Worm (Caenorhabditis elegans): ENCODE measurements around the gene Y81B9A.4.
A peak's percentile ranks its signal among the peaks of the same experiment; 100 is the strongest.

Y81B9A.4 gene

DNA sequence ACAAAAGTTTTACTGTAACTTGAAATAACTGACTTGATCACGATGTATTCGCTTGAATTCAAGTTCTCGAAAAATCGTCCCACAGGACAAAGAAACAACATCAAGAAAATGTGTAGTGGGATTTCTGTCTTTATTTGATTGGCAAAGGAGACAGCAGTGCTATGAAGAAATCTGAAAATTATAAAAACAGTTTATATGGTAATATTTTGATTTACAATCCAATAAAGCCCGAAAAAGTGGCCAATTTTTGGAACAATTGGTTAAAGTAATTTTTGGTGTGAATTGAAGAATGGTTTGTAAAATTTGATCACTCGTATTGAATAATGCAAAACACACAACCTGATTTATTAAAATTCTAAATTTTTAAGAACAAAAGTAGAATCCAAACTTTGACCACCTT is at the start of gene Y81B9A.4:
Gene Y81B9A.4, minus strand, starts transcription at position 101 of the 400 bp plus-strand sequence.
- no peak for TF ChIP-seq pes-1 (GFP tag; IDR thresholded peaks at IDR 0.05)
- TF ChIP-seq ama-1 (optimal IDR thresholded peaks at IDR 0.05): no peak
- TF ChIP-seq flt-1 (GFP tag; IDR thresholded peaks at IDR 0.05): no peak
- no peak for TF ChIP-seq tra-4 (tag; optimal IDR thresholded peaks at IDR 0.05)
- no peak for TF ChIP-seq B0310.2 (tag; optimal IDR thresholded peaks at IDR 0.05)
- TF ChIP-seq tbx-11 (GFP tag; IDR thresholded peaks at IDR 0.05): no peak
- no peak for TF ChIP-seq ceh-13 (GFP tag; optimal IDR thresholded peaks at IDR 0.05)
- TF ChIP-seq aly-1 (tag; optimal IDR thresholded peaks at IDR 0.05): no peak
- TF ChIP-seq ets-7 (tag; optimal IDR thresholded peaks at IDR 0.05): no peak
- no peak for TF ChIP-seq ceh-36 (tag; optimal IDR thresholded peaks at IDR 0.05)
- no peak for TF ChIP-seq sea-1 (GFP tag; conservative IDR thresholded peaks at IDR 0.05)
- no peak for TF ChIP-seq tbx-37 (GFP tag; conservative IDR thresholded peaks at IDR 0.05)
- no peak for TF ChIP-seq F13C5.2 (tag; optimal IDR thresholded peaks at IDR 0.05)
- TF ChIP-seq hnd-1 (tag; optimal IDR thresholded peaks at IDR 0.05): no peak
- no peak for TF ChIP-seq hmg-4 (GFP tag; optimal IDR thresholded peaks at IDR 0.05)

DNA sequence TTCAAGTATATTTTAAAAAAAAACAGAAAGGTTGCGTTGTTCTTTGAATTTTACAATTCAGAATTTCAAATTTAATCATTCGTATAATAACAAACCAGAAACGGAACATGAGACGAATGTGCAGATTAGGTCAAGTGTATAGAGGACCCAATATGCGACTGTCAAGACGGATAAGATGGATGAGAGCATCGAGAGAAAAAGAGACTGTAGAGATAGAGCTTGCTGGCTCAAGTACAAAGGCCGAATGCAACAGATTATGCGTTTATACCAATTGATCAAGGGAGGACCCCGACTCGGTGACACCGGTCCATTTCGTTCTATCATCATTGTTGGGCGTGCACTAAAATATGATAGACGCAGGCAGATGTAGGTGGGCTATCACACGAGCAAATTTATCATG is 49.6 kb upstream of the Y81B9A.4 start:
- TF ChIP-seq tbx-11 (GFP tag; IDR thresholded peaks at IDR 0.05) (no peak), hnd-1 (tag; optimal IDR thresholded peaks at IDR 0.05) (no peak), F13C5.2 (tag; optimal IDR thresholded peaks at IDR 0.05) (no peak), hmbx-1 (tag; optimal IDR thresholded peaks at IDR 0.05) (no peak), tra-4 (tag; optimal IDR thresholded peaks at IDR 0.05) (no peak)

DNA sequence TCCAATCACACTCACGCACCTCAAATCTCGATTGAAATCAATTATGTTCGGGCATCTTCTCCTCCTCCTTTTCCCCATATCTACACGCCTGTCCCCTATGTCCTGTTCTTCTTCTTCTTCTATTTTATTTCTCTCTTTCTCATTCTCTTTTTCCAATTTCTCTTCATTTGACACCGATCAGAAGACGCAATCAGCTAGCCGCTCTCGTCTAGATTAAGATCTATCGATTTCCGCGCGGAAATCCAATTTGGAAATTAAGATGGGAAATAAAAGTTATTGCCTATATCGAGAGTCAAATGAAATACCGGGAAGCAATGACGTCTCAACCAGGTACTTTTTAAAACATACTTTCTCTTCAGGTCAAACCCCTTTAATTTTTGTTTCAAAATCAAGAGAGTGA is 47.7 kb upstream of the Y81B9A.4 start:
- no peak for TF ChIP-seq tbx-11 (GFP tag; IDR thresholded peaks at IDR 0.05)
- TF ChIP-seq B0310.2 (tag; optimal IDR thresholded peaks at IDR 0.05): no peak
- TF ChIP-seq ceh-13 (GFP tag; optimal IDR thresholded peaks at IDR 0.05): no peak
- TF ChIP-seq hnd-1 (tag; optimal IDR thresholded peaks at IDR 0.05): no peak
- TF ChIP-seq ets-7 (tag; optimal IDR thresholded peaks at IDR 0.05): no peak
- TF ChIP-seq hmg-4 (GFP tag; optimal IDR thresholded peaks at IDR 0.05): no peak
- no peak for TF ChIP-seq tbx-37 (GFP tag; conservative IDR thresholded peaks at IDR 0.05)
- no peak for TF ChIP-seq ama-1 (optimal IDR thresholded peaks at IDR 0.05)
- TF ChIP-seq scrt-1 (GFP tag; IDR thresholded peaks at IDR 0.05): no peak
- TF ChIP-seq pes-1 (GFP tag; IDR thresholded peaks at IDR 0.05): no peak
- TF ChIP-seq F13C5.2 (tag; optimal IDR thresholded peaks at IDR 0.05): no peak

DNA sequence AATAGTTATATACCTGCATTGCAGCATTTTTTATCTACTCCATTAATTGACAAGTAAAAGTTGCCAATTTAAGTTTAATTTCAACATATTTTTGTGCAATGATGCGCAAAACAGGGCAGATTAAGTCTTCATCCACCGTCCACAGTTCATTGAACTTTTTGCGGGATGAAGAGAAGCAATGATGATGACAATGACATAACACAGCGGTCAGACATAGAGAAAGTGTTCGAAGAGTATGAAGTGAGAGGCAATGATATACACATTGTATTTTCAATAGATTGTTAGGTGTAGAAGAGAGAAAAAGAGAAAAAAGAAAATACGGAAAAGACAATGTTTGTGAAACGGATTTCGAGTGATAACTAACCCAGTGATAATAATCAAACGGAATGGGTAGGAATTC is 46.2 kb upstream of the Y81B9A.4 start:
- no peak for TF ChIP-seq pes-1 (GFP tag; IDR thresholded peaks at IDR 0.05)
- TF ChIP-seq hnd-1 (tag; optimal IDR thresholded peaks at IDR 0.05): no peak
- no peak for TF ChIP-seq hmg-4 (GFP tag; optimal IDR thresholded peaks at IDR 0.05)
- TF ChIP-seq ceh-36 (tag; optimal IDR thresholded peaks at IDR 0.05): no peak
- no peak for TF ChIP-seq tbx-11 (GFP tag; IDR thresholded peaks at IDR 0.05)
- TF ChIP-seq scrt-1 (GFP tag; IDR thresholded peaks at IDR 0.05): no peak

DNA sequence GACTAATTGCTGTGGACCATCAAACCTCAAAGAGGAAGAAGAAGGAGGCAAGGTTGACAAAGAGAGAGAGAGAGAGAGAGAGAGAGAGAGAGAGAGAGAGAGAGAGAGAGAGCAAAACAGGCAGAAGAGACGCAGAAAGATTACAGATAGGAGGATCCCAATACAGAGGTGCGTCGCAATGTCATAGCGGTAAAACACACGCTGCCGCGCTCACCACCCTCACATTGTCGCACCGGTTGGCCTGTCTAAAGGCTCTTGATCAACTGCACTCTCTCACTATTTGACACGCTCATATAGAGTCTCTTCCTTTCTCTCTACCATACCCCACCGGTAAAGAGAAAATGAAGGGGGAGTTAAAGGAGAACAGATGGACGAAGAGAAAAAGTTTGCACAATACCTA is 44.5 kb upstream of the Y81B9A.4 start:
- TF ChIP-seq sea-1 (GFP tag; conservative IDR thresholded peaks at IDR 0.05): 0 out of 2 replicates have a peak, but pooled peaks have one; percentile 13
- TF ChIP-seq B0310.2 (tag; optimal IDR thresholded peaks at IDR 0.05): peak; percentile 39
- peak; percentile 14 for TF ChIP-seq ets-7 (tag; optimal IDR thresholded peaks at IDR 0.05)
- peak; percentile 89 for TF ChIP-seq hmg-4 (GFP tag; optimal IDR thresholded peaks at IDR 0.05)
- TF ChIP-seq F13C5.2 (tag; optimal IDR thresholded peaks at IDR 0.05): peak; percentile 14
- TF ChIP-seq tra-4 (tag; optimal IDR thresholded peaks at IDR 0.05): no peak
- TF ChIP-seq hmbx-1 (tag; optimal IDR thresholded peaks at IDR 0.05): peak; percentile 30
- no peak for TF ChIP-seq ama-1 (optimal IDR thresholded peaks at IDR 0.05)
- TF ChIP-seq pes-1 (GFP tag; IDR thresholded peaks at IDR 0.05): peak; percentile 52; the same call in 1 of the 2 replicates
- no peak for TF ChIP-seq flt-1 (GFP tag; IDR thresholded peaks at IDR 0.05)
- peak; percentile 28 for TF ChIP-seq ceh-13 (GFP tag; optimal IDR thresholded peaks at IDR 0.05)

ce11 chrX:9213873-9214341 is 33.2 kb upstream of the Y81B9A.4 start, which contains the start of gene C35B8.3:
Gene C35B8.3, plus strand, starts transcription at chrX:9213923.
- TF ChIP-seq hmbx-1 (tag; optimal IDR thresholded peaks at IDR 0.05) (no peak), flt-1 (GFP tag; IDR thresholded peaks at IDR 0.05) (no peak), hmg-4 (GFP tag; optimal IDR thresholded peaks at IDR 0.05) (no peak), sea-1 (GFP tag; conservative IDR thresholded peaks at IDR 0.05) (no peak), tbx-37 (GFP tag; conservative IDR thresholded peaks at IDR 0.05) (no peak), ets-7 (tag; optimal IDR thresholded peaks at IDR 0.05) (no peak), scrt-1 (GFP tag; IDR thresholded peaks at IDR 0.05) (no peak), F13C5.2 (tag; optimal IDR thresholded peaks at IDR 0.05) (no peak), hnd-1 (tag; optimal IDR thresholded peaks at IDR 0.05) (no peak), pes-1 (GFP tag; IDR thresholded peaks at IDR 0.05) (no peak), ama-1 (optimal IDR thresholded peaks at IDR 0.05) (no peak), B0310.2 (tag; optimal IDR thresholded peaks at IDR 0.05) (no peak), ceh-36 (tag; optimal IDR thresholded peaks at IDR 0.05) (no peak), ceh-13 (GFP tag; optimal IDR thresholded peaks at IDR 0.05) (no peak), aly-1 (tag; optimal IDR thresholded peaks at IDR 0.05) (no peak), tbx-11 (GFP tag; IDR thresholded peaks at IDR 0.05) (no peak), tra-4 (tag; optimal IDR thresholded peaks at IDR 0.05) (no peak)

DNA sequence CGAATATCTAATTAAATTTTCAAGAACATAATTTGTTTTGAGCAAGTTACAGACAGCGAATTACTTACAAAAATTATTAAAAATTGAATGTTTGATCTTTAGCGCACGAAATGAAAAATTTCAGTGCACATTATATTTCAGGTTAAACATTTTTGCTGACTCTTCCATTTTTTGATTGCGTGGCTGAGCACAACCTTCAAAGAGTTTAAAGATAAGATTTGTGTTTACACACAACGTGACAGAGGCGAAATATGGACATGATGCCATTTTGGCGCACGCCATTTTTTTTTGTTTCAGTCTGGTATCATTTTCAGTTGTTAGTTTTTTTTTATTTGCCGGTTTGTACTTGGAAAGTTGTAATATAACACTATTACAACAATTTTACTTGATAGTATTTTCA is 32.0 kb upstream of the Y81B9A.4 start:
- TF ChIP-seq sea-1 (GFP tag; conservative IDR thresholded peaks at IDR 0.05) (no peak), aly-1 (tag; optimal IDR thresholded peaks at IDR 0.05) (no peak), tbx-37 (GFP tag; conservative IDR thresholded peaks at IDR 0.05) (no peak), flt-1 (GFP tag; IDR thresholded peaks at IDR 0.05) (no peak), scrt-1 (GFP tag; IDR thresholded peaks at IDR 0.05) (no peak), tra-4 (tag; optimal IDR thresholded peaks at IDR 0.05) (no peak), pes-1 (GFP tag; IDR thresholded peaks at IDR 0.05) (no peak), ets-7 (tag; optimal IDR thresholded peaks at IDR 0.05) (no peak), ceh-13 (GFP tag; optimal IDR thresholded peaks at IDR 0.05) (no peak), tbx-11 (GFP tag; IDR thresholded peaks at IDR 0.05) (no peak), F13C5.2 (tag; optimal IDR thresholded peaks at IDR 0.05) (no peak), hnd-1 (tag; optimal IDR thresholded peaks at IDR 0.05) (no peak), hmbx-1 (tag; optimal IDR thresholded peaks at IDR 0.05) (no peak)

DNA sequence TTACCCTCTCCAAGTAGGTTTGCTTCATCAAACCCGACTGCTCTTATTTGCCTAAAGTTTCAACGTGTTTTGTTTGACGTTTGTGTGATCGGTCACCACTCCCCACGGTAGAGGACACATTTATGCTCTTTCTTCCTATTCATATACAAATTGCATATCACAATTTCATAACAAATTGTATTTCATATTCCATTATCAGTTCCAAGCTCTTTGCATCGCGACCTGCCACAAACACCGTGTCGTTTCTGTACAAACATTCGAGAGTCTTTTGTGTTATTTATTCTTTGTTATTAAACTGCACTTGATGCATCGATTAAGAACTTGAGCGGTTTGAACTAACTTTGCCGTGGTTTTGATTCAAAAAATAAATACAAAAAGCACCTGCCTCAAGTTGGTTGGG is 29.4 kb upstream of the Y81B9A.4 start:
- TF ChIP-seq pes-1 (GFP tag; IDR thresholded peaks at IDR 0.05) (no peak), hnd-1 (tag; optimal IDR thresholded peaks at IDR 0.05) (no peak), tbx-37 (GFP tag; conservative IDR thresholded peaks at IDR 0.05) (no peak), ceh-13 (GFP tag; optimal IDR thresholded peaks at IDR 0.05) (no peak), aly-1 (tag; optimal IDR thresholded peaks at IDR 0.05) (no peak), scrt-1 (GFP tag; IDR thresholded peaks at IDR 0.05) (no peak), B0310.2 (tag; optimal IDR thresholded peaks at IDR 0.05) (no peak), hmg-4 (GFP tag; optimal IDR thresholded peaks at IDR 0.05) (no peak), sea-1 (GFP tag; conservative IDR thresholded peaks at IDR 0.05) (no peak), hmbx-1 (tag; optimal IDR thresholded peaks at IDR 0.05) (no peak), tbx-11 (GFP tag; IDR thresholded peaks at IDR 0.05) (no peak), ets-7 (tag; optimal IDR thresholded peaks at IDR 0.05) (no peak), flt-1 (GFP tag; IDR thresholded peaks at IDR 0.05) (no peak), tra-4 (tag; optimal IDR thresholded peaks at IDR 0.05) (no peak)
